Fruit fly (Drosophila melanogaster) whole organism, embryonic: ENCODE measurements around the gene CG16734.

Source experiments
- Ada2b ChIP-seq: fragments of 200-800 bp; sonication (Bioruptor generic); IDR thresholded peaks from 2 replicates; pipeline ENCODE4 v1.3.6; 2022; ENCODE audit warnings: missing biosample characterization, missing genetic modification characterization
- Awh ChIP-seq: fragments of 200-800 bp; sonication (Bioruptor generic); IDR thresholded peaks from 2 replicates; pipeline ENCODE4, ENCODE4 v1.3.6; 2022; ENCODE audit warnings: missing biosample characterization, missing genetic modification characterization
- CG10654 ChIP-seq: fragments of 200-800 bp; sonication (Bioruptor generic); optimal IDR thresholded peaks from 2 replicates; lab custom pipeline; 2016; ENCODE audit warnings: missing biosample characterization, missing genetic modification characterization
- CG11398 ChIP-seq: fragments of 200-800 bp; sonication (Bioruptor generic); optimal IDR thresholded peaks from 2 replicates; lab custom pipeline; 2016; ENCODE audit warnings: missing biosample characterization, missing genetic modification characterization
- CG11695 ChIP-seq: fragments of 200-800 bp; sonication (Bioruptor generic); IDR thresholded peaks from 3 replicates; pipeline ENCODE4 v1.3.6; 2022; ENCODE audit warnings: missing biosample characterization, missing genetic modification characterization
- CG11696 ChIP-seq: fragments of 200-800 bp; sonication (Bioruptor generic); IDR thresholded peaks from 2 replicates; pipeline ENCODE4 v1.3.6; 2022; ENCODE audit warnings: missing biosample characterization, missing genetic modification characterization
- CG12391 ChIP-seq: fragments of 200-800 bp; sonication (Bioruptor generic); optimal IDR thresholded peaks from 3 replicates; lab custom pipeline; 2018; ENCODE audit warnings: missing biosample characterization, mild to moderate bottlenecking, missing genetic modification characterization, moderate library complexity
- CG13624 ChIP-seq: fragments of 200-800 bp; sonication (Bioruptor generic); optimal IDR thresholded peaks from 2 replicates; lab custom pipeline; 2016; ENCODE audit warnings: missing biosample characterization, missing genetic modification characterization
- CG14965 ChIP-seq: fragments of 200-800 bp; sonication (Bioruptor generic); optimal IDR thresholded peaks from 2 replicates; lab custom pipeline; 2016; ENCODE audit warnings: missing biosample characterization, missing genetic modification characterization, borderline replicate concordance
- CG16779 ChIP-seq: fragments of 200-800 bp; sonication (Bioruptor generic); IDR thresholded peaks from 2 replicates; pipeline ENCODE4 v1.3.6; 2022; ENCODE audit warnings: missing biosample characterization, missing genetic modification characterization
- CG16815 ChIP-seq: fragments of 200-800 bp; sonication (Bioruptor generic); optimal IDR thresholded peaks from 3 replicates; lab custom pipeline; 2017; ENCODE audit warnings: missing biosample characterization, mild to moderate bottlenecking, missing genetic modification characterization
- CG17385 ChIP-seq: fragments of 200-800 bp; sonication (Bioruptor generic); optimal IDR thresholded peaks from 3 replicates; lab custom pipeline; 2018; ENCODE audit warnings: missing biosample characterization, mild to moderate bottlenecking, missing genetic modification characterization
- CG17829 ChIP-seq: fragments of 200-800 bp; optimal IDR thresholded peaks from 2 replicates; lab custom pipeline; 2019; ENCODE audit warnings: missing biosample characterization, mild to moderate bottlenecking, missing genetic modification characterization, moderate library complexity
- CG1832 ChIP-seq: fragments of 200-800 bp; sonication (Bioruptor generic); optimal IDR thresholded peaks from 2 replicates; lab custom pipeline; 2017; ENCODE audit warnings: missing biosample characterization, mild to moderate bottlenecking, missing genetic modification characterization, inconsistent platforms
- CG4360 ChIP-seq: fragments of 200-800 bp; sonication (Bioruptor generic); IDR thresholded peaks from 2 replicates; pipeline ENCODE4 v1.3.6; 2022; ENCODE audit warnings: missing biosample characterization, missing genetic modification characterization
- CG4617 ChIP-seq: fragments of 200-800 bp; sonication (Bioruptor generic); optimal IDR thresholded peaks from 3 replicates; lab custom pipeline; 2016; ENCODE audit warnings: missing biosample characterization, missing genetic modification characterization, borderline replicate concordance
- CG6654 ChIP-seq: fragments of 200-800 bp; sonication (Bioruptor generic); optimal IDR thresholded peaks from 2 replicates; lab custom pipeline; 2017; ENCODE audit warnings: missing biosample characterization, mild to moderate bottlenecking, missing genetic modification characterization
- CG7786 ChIP-seq: fragments of 200-800 bp; sonication (Bioruptor generic); optimal IDR thresholded peaks from 2 replicates; lab custom pipeline; 2016; ENCODE audit warnings: missing biosample characterization, missing genetic modification characterization
- CG8359 ChIP-seq: fragments of 200-800 bp; sonication (Bioruptor generic); optimal IDR thresholded peaks from 2 replicates; lab custom pipeline; 2017; ENCODE audit warnings: missing biosample characterization, mild to moderate bottlenecking, missing genetic modification characterization, borderline replicate concordance
- Deaf1 ChIP-seq: fragments of 200-800 bp; optimal IDR thresholded peaks from 3 replicates; lab custom pipeline; 2019; ENCODE audit warnings: missing biosample characterization, mild to moderate bottlenecking, missing genetic modification characterization, moderate library complexity
- Elba2 ChIP-seq: fragments of 200-800 bp; sonication (Bioruptor generic); optimal IDR thresholded peaks from 3 replicates; lab custom pipeline; 2016; ENCODE audit warnings: missing biosample characterization, missing genetic modification characterization
- Ets65A ChIP-seq: fragments of 200-800 bp; sonication (Bioruptor generic); peaks from one replicate; lab custom pipeline; 2016; ENCODE audit warnings: missing biosample characterization, missing genetic modification characterization
- Lhr ChIP-seq: fragments of 200-800 bp; sonication (Bioruptor generic); optimal IDR thresholded peaks from 3 replicates; lab custom pipeline; 2017; ENCODE audit warnings: mild to moderate bottlenecking, missing biosample characterization, missing genetic modification reagents, missing genetic modification characterization
- Mad ChIP-seq: fragments of 200-800 bp; sonication (Bioruptor generic); optimal IDR thresholded peaks from 2 replicates; lab custom pipeline; 2016; ENCODE audit warnings: missing biosample characterization, missing genetic modification characterization
- Meics ChIP-seq: fragments of 200-800 bp; sonication (Bioruptor generic); optimal IDR thresholded peaks from 2 replicates; lab custom pipeline; 2017; ENCODE audit warnings: missing biosample characterization, mild to moderate bottlenecking, missing genetic modification characterization
- Oli ChIP-seq: fragments of 200-800 bp; sonication (Bioruptor generic); optimal IDR thresholded peaks from 2 replicates; lab custom pipeline; 2018; ENCODE audit warnings: missing biosample characterization, mild to moderate bottlenecking, missing genetic modification characterization, moderate library complexity
- Poxn ChIP-seq: fragments of 200-800 bp; sonication (Bioruptor generic); IDR thresholded peaks from 2 replicates; pipeline ENCODE4 v1.3.6; 2022; ENCODE audit warnings: missing biosample characterization, missing genetic modification characterization
- Side ChIP-seq: fragments of 200-800 bp; sonication (Bioruptor generic); optimal IDR thresholded peaks from 2 replicates; lab custom pipeline; 2016; ENCODE audit warnings: missing biosample characterization, missing genetic modification characterization
- ara ChIP-seq: fragments of 200-800 bp; sonication (Bioruptor generic); IDR thresholded peaks from 2 replicates; pipeline ENCODE4 v1.3.6; 2022; ENCODE audit warnings: missing biosample characterization, missing genetic modification characterization
- bab2 ChIP-seq: fragments of 200-800 bp; sonication (Bioruptor generic); optimal IDR thresholded peaks from 2 replicates; lab custom pipeline; 2016; ENCODE audit warnings: missing biosample characterization, missing genetic modification characterization
- cas ChIP-seq: fragments of 200-800 bp; sonication (Bioruptor generic); IDR thresholded peaks from 2 replicates; pipeline ENCODE4 v1.3.6; 2022; ENCODE audit warnings: missing biosample characterization, missing genetic modification characterization
- chn ChIP-seq: fragments of 200-800 bp; sonication (Bioruptor generic); optimal IDR thresholded peaks from 2 replicates; lab custom pipeline; 2016; ENCODE audit warnings: missing biosample characterization, missing genetic modification characterization
- dan ChIP-seq: fragments of 200-800 bp; sonication (Bioruptor generic); IDR thresholded peaks from 2 replicates; pipeline ENCODE4 v1.3.6; 2022; ENCODE audit warnings: missing biosample characterization, missing genetic modification characterization
- fd102C ChIP-seq: fragments of 200-800 bp; sonication (Bioruptor generic); optimal IDR thresholded peaks from 2 replicates; lab custom pipeline; 2018; ENCODE audit warnings: missing biosample characterization, mild to moderate bottlenecking, missing genetic modification characterization, moderate library complexity
- grn ChIP-seq: fragments of 200-800 bp; sonication (Bioruptor generic); optimal IDR thresholded peaks from 3 replicates; lab custom pipeline; 2017; ENCODE audit warnings: missing biosample characterization, missing genetic modification characterization
- kah ChIP-seq: fragments of 200-800 bp; sonication (Bioruptor generic); optimal IDR thresholded peaks from 2 replicates; lab custom pipeline; 2018; ENCODE audit warnings: missing biosample characterization, mild to moderate bottlenecking, missing genetic modification characterization
- ken ChIP-seq: fragments of 200-800 bp; sonication (Bioruptor generic); IDR thresholded peaks from 3 replicates; pipeline ENCODE4 v1.3.6; 2022; ENCODE audit warnings: missing biosample characterization, missing genetic modification characterization
- klu ChIP-seq: fragments of 200-800 bp; sonication (Bioruptor generic); IDR thresholded peaks from 2 replicates; pipeline ENCODE4 v1.3.6; 2022; ENCODE audit warnings: missing biosample characterization, missing genetic modification characterization
- lbe ChIP-seq: fragments of 200-800 bp; sonication (Bioruptor generic); optimal IDR thresholded peaks from 2 replicates; lab custom pipeline; 2016; ENCODE audit warnings: missing biosample characterization, mild to moderate bottlenecking, missing genetic modification characterization
- lmd ChIP-seq: fragments of 200-800 bp; sonication (Bioruptor generic); IDR thresholded peaks from 2 replicates; pipeline ENCODE4 v1.3.6; 2022; ENCODE audit warnings: missing biosample characterization, missing genetic modification characterization
- lov ChIP-seq, 2 experiments: fragments of 200-800 bp in 1 of 2; fragments of >200 bp in 1 of 2; sonication (Bioruptor generic) in 1 of 2; IDR thresholded peaks in 1 of 2; optimal IDR thresholded peaks in 1 of 2; 2 replicates in 1 of 2; 3 replicates in 1 of 2; pipeline versions ENCODE4 v1.3.6 to Lab custom; 2017 to 2022; ENCODE audit warnings: missing biosample characterization in 1 of 2, missing genetic modification characterization in 1 of 2
- otp ChIP-seq: fragments of 200-800 bp; sonication (Bioruptor generic); IDR thresholded peaks from 3 replicates; pipeline ENCODE4, ENCODE4 v1.3.6; 2022; ENCODE audit warnings: missing biosample characterization, missing genetic modification characterization
- pan ChIP-seq, 4 experiments: fragments of >200 bp in 3 of 4; fragments of 200-800 bp in 1 of 4; sonication (Bioruptor generic) in 1 of 4; optimal IDR thresholded peaks in 3 of 4; IDR thresholded peaks in 1 of 4; 2 replicates each; pipeline versions ENCODE4 v1.3.6 to Lab custom; 2017 to 2022; ENCODE audit warnings: missing biosample characterization in 2 of 4, missing genetic modification characterization in 2 of 4, mixed read lengths in 1 of 4
- pho ChIP-seq: fragments of 200-800 bp; sonication (Bioruptor generic); optimal IDR thresholded peaks from 2 replicates; lab custom pipeline; 2016; ENCODE audit warnings: missing biosample characterization, missing genetic modification characterization
- run ChIP-seq: fragments of 200-800 bp; sonication (Bioruptor generic); optimal IDR thresholded peaks from 3 replicates; lab custom pipeline; 2018; ENCODE audit warnings: missing biosample characterization, mild to moderate bottlenecking, missing genetic modification characterization
- sisA ChIP-seq: fragments of 200-800 bp; sonication (Bioruptor generic); IDR thresholded peaks from 2 replicates; pipeline ENCODE4 v1.3.6; 2022; ENCODE audit warnings: missing biosample characterization, missing genetic modification characterization
- sr ChIP-seq: fragments of 200-800 bp; sonication (Bioruptor generic); IDR thresholded peaks from 3 replicates; pipeline ENCODE4 v1.3.6; 2022; ENCODE audit warnings: missing biosample characterization, missing genetic modification characterization
- usp ChIP-seq: fragments of >200 bp; optimal IDR thresholded peaks from 2 replicates; lab custom pipeline; 2017; ENCODE audit warnings: missing biosample characterization, missing genetic modification characterization
- zen ChIP-seq: fragments of 200-800 bp; sonication (Bioruptor generic); optimal IDR thresholded peaks from 3 replicates; lab custom pipeline; 2018; ENCODE audit warnings: missing biosample characterization, mild to moderate bottlenecking, missing genetic modification characterization, moderate library complexity

The CG16734 gene

dm6 chr3R:9246879-9247621 lies 7.8 kb upstream of the CG16734 start (continued):
- TF ChIP-seq lmd, result 0 out of 2 replicates have a peak, but pooled peaks have one; percentile 6
- no peak for TF ChIP-seq grn (GFP tag; lab: Kevin White, UChicago)
- peak; percentile 49 for TF ChIP-seq zen (tag; lab: Kevin White, UChicago)
- no peak for TF ChIP-seq CG4617 (GFP tag; lab: Kevin White, UChicago)
- TF ChIP-seq Mad (GFP tag; lab: Kevin White, UChicago), result no peak
- TF ChIP-seq CG4360, result no peak
- no peak for TF ChIP-seq lov (optimal IDR thresholded peaks at IDR 0.05; lab: Kevin White, UChicago)
- no peak; the same call in 2 of the 3 replicates for TF ChIP-seq lov (GFP tag; IDR thresholded peaks at IDR 0.05; lab: Robert Waterston, UW)
- TF ChIP-seq CG6654 (GFP tag; lab: Kevin White, UChicago), result peak; percentile 25
- peak; percentile 73 for TF ChIP-seq Oli
- peak; percentile 20 for TF ChIP-seq CG10654 (GFP tag; lab: Kevin White, UChicago)
- TF ChIP-seq ara (GFP tag; lab: Robert Waterston, UW), result peak; percentile 65
- peak; percentile 65 for TF ChIP-seq CG8359 (GFP tag; lab: Kevin White, UChicago)
- TF ChIP-seq CG13624 (GFP tag; lab: Kevin White, UChicago), result no peak
- no peak for TF ChIP-seq Poxn (GFP tag; lab: Robert Waterston, UW)
- no peak for TF ChIP-seq pan (optimal IDR thresholded peaks at IDR 0.05; lab: Kevin White, UChicago)
- peak in 1 of 2 experiments; percentile 18 for TF ChIP-seq pan (GFP tag; optimal IDR thresholded peaks at IDR 0.05 in 1 of 2, IDR thresholded peaks at IDR 0.05 in 1 of 2)
- no peak for TF ChIP-seq CG16815
- TF ChIP-seq bab2 (GFP tag; lab: Kevin White, UChicago), result peak; percentile 38
- peak; percentile 60 for TF ChIP-seq Side (GFP tag; lab: Kevin White, UChicago)
- TF ChIP-seq fd102C (GFP tag; lab: Kevin White, UChicago), result no peak
- peak; percentile 59 for TF ChIP-seq CG17385 (GFP tag; lab: Kevin White, UChicago)
- peak; percentile 37; the same call in 1 of the 3 replicates for TF ChIP-seq ken (GFP tag; lab: Robert Waterston, UW)
- peak; percentile 36 for TF ChIP-seq Lhr
- peak; percentile 34 for TF ChIP-seq Meics (GFP tag; lab: Kevin White, UChicago)
- no peak for TF ChIP-seq CG11695 (GFP tag; lab: Robert Waterston, UW)
- no peak for TF ChIP-seq usp (GFP tag; lab: Kevin White, UChicago)
- TF ChIP-seq Deaf1 (tag; lab: Kevin White, UChicago), result no peak
- peak; percentile 24 for TF ChIP-seq pho (GFP tag; lab: Kevin White, UChicago)
- TF ChIP-seq Elba2, result no peak
- no peak for TF ChIP-seq Ets65A (GFP tag; lab: Kevin White, UChicago)
- peak; percentile 69 for TF ChIP-seq lbe (GFP tag; lab: Kevin White, UChicago)
- no peak for TF ChIP-seq CG14965 (GFP tag; lab: Kevin White, UChicago)
- TF ChIP-seq CG11696 (GFP tag; lab: Robert Waterston, UW), result no peak
- TF ChIP-seq cas, result no peak
- TF ChIP-seq CG12391 (tag; lab: Kevin White, UChicago), result peak; percentile 78
- TF ChIP-seq sr (GFP tag; lab: Robert Waterston, UW), result no peak
- TF ChIP-seq dan (GFP tag; lab: Robert Waterston, UW), result no peak
- TF ChIP-seq CG11398 (GFP tag; lab: Kevin White, UChicago), result peak; percentile 45
- TF ChIP-seq CG17829 (tag; lab: Kevin White, UChicago), result peak; percentile 82
- no peak for TF ChIP-seq klu (GFP tag; lab: Robert Waterston, UW)
- TF ChIP-seq Ada2b (GFP tag; lab: Robert Waterston, UW), result peak; percentile 52; the same call in 1 of the 2 replicates
- no peak for TF ChIP-seq otp (GFP tag; lab: Robert Waterston, UW)
- TF ChIP-seq sisA (GFP tag; lab: Robert Waterston, UW), result peak; percentile 69
- no peak for TF ChIP-seq kah (GFP tag; lab: Kevin White, UChicago)
- peak; percentile 10 for TF ChIP-seq chn (GFP tag; lab: Kevin White, UChicago)
- TF ChIP-seq run (tag; lab: Kevin White, UChicago), result no peak
- TF ChIP-seq CG7786 (GFP tag; lab: Kevin White, UChicago), result peak; percentile 5
- TF ChIP-seq CG16779 (GFP tag; lab: Robert Waterston, UW), result no peak
- TF ChIP-seq CG1832, result no peak
- peak; percentile 41; the same call in 1 of the 2 replicates for TF ChIP-seq Awh (GFP tag; lab: Robert Waterston, UW)
